Worm (Caenorhabditis elegans): Measurements from ENCODE around the gene Y77E11A.7.

Gene Y77E11A.7

DNA sequence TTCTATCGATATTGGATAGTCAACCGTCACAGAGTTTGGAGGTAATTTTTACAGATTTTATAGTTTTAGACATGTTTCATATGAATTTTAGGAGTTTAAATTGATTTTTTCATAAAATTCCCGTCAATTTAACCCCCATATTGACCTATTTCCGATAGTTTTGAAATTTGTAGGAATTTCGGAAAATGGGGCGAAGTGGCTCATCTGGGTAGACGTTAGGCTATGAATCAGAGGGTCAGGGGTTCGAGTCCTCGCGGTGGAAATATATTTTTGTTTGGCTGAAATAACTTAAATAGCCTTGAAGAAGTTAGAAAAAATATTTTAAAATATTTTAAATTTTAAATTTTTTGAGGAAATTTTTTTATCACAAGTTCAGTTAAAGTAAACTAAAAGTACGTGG is 28.2 kb downstream of the Y77E11A.7 start:
- TF ChIP-seq unc-62 (GFP tag; optimal IDR thresholded peaks at IDR 0.05) = no peak

DNA sequence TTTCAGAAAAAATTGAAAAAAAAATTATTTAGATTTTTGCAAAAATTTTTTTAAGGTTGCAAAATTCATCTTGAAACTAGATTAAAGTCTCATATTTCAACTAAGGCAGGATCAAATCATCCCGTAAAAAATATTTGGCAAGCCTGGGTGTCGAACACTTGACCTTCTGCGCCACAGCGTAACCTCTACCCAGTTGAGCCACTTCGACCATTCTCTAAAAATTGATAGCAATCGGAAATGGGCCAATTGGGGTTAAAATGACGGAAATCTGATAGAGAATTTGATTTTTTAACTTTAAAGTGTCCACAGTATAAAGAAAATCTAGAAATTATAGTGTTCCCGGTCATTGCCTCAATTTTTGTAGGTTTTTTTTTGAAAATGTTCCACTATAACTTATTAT is 29.5 kb downstream of the Y77E11A.7 start:
- no peak for TF ChIP-seq unc-62 (GFP tag; optimal IDR thresholded peaks at IDR 0.05)

DNA sequence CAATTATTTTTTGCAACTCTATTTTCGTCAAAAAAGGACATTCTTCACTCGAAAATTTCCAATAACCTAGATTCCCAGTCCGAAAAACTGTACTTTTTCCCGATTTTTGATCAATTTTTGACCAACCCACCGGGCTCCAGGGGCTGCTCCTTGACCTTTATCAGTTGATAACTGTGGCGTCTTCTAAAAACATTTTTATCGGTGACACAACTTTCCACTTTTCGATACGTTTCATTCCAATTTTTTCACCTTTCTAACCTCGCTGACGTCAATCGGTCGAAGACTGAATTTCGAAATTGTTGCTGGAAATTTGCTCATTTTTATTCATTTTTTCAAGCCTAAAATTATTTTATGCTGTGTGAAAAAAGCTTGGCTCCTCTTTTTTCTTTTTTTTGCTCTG is 30.1 kb downstream of the Y77E11A.7 start:
- TF ChIP-seq unc-62 (GFP tag; optimal IDR thresholded peaks at IDR 0.05) = no peak

DNA sequence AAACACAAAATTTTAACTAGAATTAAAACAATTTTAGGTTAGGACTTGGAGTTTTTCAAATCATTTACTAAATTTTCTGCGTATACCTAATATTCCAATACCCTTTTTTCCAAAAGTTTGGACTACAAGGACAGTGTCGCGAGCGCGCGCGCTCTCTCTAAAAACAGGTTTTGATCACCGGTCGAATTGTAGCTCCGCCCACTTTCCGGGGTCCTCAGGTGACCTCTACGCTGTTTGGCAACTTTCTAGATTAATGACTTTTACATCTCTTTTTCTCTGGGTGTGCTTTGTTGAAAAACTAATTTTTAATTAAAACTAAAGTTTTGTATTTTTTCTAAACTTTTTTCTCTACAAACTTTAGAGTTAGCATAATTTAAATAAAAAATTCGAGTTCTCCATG is 30.6 kb downstream of the Y77E11A.7 start:
- no peak for TF ChIP-seq unc-62 (GFP tag; optimal IDR thresholded peaks at IDR 0.05)

DNA sequence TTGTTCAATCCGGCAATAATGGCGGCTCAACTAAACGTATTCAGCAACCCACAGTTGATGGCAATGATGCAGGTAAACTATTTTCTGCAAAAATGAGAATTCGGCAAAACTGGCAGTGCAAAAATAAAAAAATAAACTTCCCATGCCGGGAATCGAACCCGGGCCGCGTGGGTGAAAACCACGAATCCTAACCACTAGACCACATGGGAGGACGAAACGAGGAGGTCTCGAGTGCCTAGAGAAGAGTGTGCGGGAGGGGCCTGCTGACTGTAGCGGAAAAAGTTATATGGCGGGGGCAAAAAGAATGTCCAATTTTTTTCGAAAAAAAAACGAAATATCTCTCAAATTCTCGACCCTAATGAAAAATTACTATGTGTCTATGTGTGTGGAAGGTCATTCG is 31.6 kb downstream of the Y77E11A.7 start:
- no peak for TF ChIP-seq unc-62 (GFP tag; optimal IDR thresholded peaks at IDR 0.05)

DNA sequence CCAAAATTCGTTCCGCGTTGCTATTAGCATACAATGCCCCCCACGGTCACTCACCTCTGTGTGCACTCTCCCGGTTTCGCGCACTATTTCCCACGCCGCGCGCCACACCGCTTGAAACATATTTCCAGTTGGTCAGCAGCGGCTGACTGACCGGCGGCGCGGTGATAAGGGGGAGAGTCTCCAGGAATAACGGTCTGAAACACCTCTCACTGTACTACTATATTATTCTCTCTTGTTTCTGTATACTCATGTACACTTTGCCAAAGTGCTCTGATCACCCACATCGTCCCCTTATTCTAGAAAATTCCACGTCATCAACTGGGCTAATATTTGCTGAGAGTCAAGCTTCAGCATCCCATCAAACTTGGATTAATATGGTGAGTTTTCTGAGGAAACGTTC is 33.7 kb downstream of the Y77E11A.7 start, which contains the start of gene nhr-41:
nhr-41 (plus strand) TSS at position 301 of the 400 bp plus-strand sequence.
- TF ChIP-seq unc-62 (GFP tag; optimal IDR thresholded peaks at IDR 0.05) = no peak

DNA sequence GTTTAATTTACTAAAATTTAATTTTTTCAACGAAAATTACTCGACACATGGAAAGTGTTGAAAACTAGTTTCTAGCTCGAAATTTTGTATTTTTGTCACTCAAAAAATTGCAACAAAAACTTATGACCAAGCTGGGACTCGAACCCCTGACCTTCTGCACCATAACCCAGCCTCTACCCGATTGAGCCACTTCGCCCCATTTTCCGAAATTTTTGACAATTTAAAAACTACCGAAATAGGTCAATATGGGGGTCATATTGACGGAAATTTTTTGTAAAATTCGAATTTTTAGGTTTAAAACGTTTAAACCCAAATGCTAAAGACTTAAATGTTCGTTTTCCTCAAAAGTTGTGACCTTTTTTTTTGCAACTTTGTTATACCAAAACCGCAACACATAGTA is 34.1 kb downstream of the Y77E11A.7 start:
- TF ChIP-seq unc-62 (GFP tag; optimal IDR thresholded peaks at IDR 0.05) = no peak

DNA sequence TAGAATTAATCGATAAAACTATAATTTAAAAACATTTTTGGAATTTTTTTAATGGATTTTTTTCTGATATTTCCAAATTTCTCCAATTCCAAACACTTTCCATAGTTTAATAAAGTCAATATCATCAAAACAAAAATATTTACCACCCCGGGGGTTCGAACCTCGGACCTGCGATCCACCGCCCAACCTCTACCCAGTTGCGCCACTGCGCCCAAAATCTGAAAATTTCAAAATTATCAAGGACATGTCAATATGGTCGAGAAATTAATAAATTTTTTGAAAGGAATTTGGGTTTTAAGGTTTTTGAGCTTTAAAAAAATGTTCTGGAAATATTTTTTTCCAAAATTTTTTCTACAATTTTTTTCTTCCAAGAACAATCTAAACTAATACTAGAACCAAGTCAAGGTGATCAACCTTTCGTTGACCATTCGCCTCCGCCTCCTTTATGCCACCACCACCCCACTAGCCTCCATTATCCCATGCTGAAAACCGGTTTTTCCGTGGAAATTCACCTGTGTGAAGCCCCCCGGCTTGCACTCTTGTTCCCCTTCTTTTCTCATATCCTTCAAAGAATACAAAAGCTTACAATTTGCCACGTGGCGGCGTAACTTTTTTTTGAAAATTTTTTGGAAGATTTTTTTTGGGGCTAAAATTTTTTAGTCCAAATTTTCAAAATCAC is 37.9 kb downstream of the Y77E11A.7 start:
- TF ChIP-seq unc-62 (GFP tag; optimal IDR thresholded peaks at IDR 0.05) = no peak

DNA sequence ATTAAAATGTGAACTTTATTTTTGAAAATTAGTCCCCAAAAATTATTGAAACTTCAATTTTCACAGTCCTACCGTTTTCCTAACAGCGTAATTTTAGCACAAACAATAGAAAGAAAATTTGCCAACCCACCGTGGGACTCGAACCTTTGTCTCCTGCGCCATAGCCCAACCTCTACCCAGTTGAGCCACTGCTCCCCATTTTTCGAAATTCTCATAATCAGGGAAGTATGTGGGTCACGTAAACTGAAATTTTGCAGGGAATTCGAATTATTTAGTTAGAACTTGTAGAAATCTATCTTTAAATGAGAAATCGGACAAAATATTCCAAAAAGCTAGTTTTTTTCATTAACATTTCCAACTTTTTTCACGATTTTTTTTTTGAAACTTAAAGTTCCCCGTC is 39.3 kb downstream of the Y77E11A.7 start:
- TF ChIP-seq unc-62 (GFP tag; optimal IDR thresholded peaks at IDR 0.05) = no peak

DNA sequence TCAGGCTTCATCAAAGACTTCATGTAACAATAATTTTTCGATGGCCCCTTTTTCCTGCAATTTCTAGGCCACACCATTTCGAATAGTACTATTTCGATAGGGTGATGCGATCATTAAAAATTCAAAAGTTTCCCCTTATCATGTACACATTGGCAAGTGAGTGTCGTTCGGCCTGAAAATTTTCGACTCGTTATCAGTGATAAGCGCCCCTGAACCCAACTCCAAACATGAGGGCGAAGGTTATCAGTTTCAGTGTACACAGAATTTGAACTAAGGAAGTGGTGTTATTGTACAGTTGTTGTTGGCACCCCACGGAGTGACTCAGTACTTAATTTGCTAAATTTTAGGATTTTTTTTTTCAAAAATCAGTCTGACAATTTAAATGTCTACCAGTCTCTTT is 40.7 kb downstream of the Y77E11A.7 start:
- no peak for TF ChIP-seq unc-62 (GFP tag; optimal IDR thresholded peaks at IDR 0.05)

DNA sequence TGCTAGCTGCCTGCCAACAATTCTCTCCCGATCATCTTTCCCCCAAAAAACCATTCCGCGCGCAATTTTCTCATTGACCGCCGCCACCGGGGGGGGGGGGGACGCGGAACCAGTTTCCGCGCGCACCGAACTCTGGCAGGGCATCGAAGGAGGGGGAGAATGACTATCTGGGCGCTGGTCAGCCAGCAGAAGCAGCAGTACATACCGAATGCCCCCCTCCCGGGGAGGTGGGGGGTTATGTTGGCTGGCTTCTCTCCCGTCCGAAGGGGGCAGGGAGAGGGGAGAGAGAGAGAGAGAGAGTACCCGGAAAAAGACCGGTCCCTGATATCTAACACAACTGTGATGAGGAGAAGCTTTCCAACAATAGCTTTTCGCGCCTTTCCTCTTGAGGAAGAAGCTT is 42.0 kb downstream of the Y77E11A.7 start:
- no peak for TF ChIP-seq unc-62 (GFP tag; optimal IDR thresholded peaks at IDR 0.05)

DNA sequence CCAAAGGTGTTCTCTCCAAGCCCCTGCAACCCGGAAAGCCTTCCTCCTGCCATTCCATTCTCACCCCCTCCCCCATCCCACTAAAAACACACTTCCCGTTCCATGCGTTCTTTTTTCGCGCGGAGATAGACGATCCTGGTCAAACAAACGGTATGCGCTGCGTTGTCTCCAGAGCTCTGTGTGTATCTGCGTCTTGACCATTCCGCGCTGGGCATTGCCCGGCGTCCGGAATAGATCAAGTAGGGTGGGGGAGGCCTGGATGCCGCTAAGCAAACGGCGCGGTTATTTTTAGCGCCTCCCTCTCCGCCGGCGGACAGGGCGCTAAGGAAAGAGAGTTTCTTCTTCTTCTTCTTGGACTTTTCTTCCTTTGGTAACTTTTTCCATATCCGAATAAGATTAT is 44.4 kb downstream of the Y77E11A.7 start:
- no peak for TF ChIP-seq unc-62 (GFP tag; optimal IDR thresholded peaks at IDR 0.05)

DNA sequence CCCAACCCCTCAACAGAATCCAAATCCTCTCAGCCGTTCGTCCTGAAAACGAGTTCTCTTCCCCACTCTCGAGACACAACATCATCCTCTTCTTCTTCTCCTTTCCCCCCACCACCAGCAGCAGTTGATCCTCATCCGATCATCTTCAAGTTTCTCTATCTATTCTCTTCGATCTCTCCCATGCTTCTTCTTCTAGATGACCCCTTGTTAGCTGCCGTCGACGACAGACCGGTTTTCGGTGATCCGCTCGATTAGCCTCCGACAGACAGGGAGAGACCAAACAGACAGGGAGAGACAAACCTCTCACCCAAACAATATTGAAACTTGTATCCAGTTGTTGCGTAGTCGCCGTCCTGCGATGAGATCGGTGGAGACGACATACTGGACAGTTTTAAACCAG is 48.3 kb downstream of the Y77E11A.7 start:
- no peak for TF ChIP-seq unc-62 (GFP tag; optimal IDR thresholded peaks at IDR 0.05)

DNA sequence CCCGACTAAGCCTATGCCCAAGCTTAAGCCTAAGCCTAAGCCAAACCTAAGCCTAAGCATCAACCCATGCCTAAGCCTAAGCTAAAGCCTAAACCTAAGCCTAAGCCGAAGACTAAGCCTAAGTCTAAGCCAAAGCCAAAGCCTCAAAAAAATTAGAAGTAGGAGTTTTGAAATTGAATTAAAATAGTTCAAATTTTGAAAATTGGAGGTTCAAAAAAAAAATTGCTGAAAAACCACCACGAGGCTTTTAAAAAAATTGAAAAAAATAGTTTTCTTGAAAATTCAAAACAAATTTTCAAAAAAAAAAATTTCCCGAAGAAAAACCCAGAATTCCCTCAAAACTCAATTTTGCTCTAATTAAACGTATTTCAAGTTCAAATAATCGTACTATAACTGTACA is 52.6 kb downstream of the Y77E11A.7 start:
- no peak for TF ChIP-seq unc-62 (GFP tag; optimal IDR thresholded peaks at IDR 0.05)

DNA sequence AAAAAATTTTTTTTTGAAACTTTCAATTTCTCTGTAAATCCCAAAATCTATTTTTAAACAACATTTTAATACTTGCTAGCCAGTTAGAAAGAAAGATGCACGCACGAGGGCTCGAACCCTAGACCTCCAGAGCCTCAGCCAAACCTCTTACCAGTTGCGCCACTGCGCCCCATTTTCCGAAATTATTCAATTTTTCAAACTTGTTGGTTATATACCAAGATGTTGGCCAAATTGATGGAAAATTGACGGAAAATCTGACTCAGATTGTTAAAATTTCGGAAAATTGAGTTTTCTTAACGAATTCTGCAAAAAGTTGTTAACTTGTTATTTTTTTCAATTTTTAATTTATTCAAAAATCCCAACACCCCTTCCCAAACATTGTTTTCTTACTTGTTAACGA is 53.9 kb downstream of the Y77E11A.7 start:
- TF ChIP-seq unc-62 (GFP tag; optimal IDR thresholded peaks at IDR 0.05) = no peak

DNA sequence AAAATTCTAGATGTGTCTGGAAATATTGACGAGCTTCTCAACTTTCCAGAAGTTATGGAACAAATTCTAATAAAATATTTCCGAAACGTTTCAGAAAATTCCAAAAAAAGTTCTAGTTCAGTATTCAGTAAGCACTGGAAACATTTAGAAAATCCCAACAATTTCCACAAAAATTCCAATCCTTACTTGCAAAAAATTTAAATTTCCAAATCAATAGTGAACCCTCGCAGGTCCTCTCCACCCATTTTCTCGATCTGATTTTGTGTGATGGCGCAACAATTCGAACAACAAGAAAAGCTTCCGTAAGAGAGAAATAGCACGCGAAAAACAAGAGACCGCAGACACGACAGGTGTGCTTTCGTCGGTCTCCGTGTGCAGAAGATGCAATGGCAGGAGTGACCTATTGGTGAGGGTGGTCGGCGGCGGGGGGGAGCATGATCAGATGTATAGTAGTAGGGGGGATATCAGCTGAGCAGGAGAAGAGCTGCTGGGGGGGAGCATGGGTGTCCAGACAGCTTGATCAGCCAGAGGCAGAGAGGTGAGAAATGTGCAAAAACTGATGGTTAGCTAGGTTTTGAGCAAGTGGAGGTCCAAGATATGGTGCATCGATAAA is 57.9 kb downstream of the Y77E11A.7 start:
- no peak for TF ChIP-seq unc-62 (GFP tag; optimal IDR thresholded peaks at IDR 0.05)
